Fruit fly (Drosophila melanogaster) whole organism, larva: Measurements from ENCODE around the gene CDase.

Source experiments
- noc ChIP-seq: fragments of 200-800 bp; sonication (Bioruptor generic); optimal IDR thresholded peaks from 3 replicates; lab custom pipeline; 2019; ENCODE audit warnings: missing biosample characterization, mild to moderate bottlenecking, missing genetic modification characterization, moderate library complexity

The CDase gene

DNA sequence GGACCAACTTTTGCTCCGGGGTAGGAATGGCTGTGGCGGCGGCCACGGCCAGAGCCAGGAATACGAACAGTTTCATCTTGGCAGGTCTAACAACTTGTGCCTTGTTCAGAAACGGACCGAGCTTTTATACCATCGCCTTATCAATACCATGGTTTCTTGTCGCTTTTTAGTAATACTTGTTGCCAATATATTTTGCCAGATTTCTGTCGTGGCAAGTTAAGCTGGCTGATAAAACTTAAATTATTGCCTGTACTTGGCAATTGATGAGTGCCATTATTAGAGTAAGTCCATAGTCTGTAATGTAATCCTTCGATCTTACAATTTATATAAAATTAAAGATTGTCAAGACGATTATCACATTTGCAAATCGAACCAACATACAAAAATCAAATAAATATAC, 28.5 kb downstream of the CDase start, which contains the start of gene Jon99Fii:
TSS of gene Jon99Fii (minus strand) at position 101 of the 400 bp plus-strand sequence.
- TF ChIP-seq noc (tag; lab: Kevin White, UChicago): no peak

- TF ChIP-seq noc (tag; lab: Kevin White, UChicago): peak; percentile 47
Observed at dm6 chr3R:30488663-30489062, 29.3 kb downstream of the CDase start, which contains the start of gene Jon99Fi. TSS of gene Jon99Fi (plus strand) at chr3R:30488963.

- peak; percentile 11 for TF ChIP-seq noc (tag; lab: Kevin White, UChicago)
Observed at dm6 chr3R:30489797-30490196, 30.5 kb downstream of the CDase start, which contains the start of gene PH4alphaSG2. TSS of gene PH4alphaSG2 (plus strand) at chr3R:30490074.

- TF ChIP-seq noc (tag; lab: Kevin White, UChicago): no peak
Observed at dm6 chr3R:30496103-30496858, 37.0 kb downstream of the CDase start, which contains the start of gene PH4alphaMP. TSS of gene PH4alphaMP (minus strand) at chr3R:30496153.

dm6 chr3R:30500226-30500625, 40.9 kb downstream of the CDase start, which contains the start of gene PH4alphaNE1:
TSS of gene PH4alphaNE1 (minus strand) at chr3R:30500326.
- TF ChIP-seq noc (tag; lab: Kevin White, UChicago): no peak

dm6 chr3R:30501174-30501573, 41.9 kb downstream of the CDase start:
- TF ChIP-seq noc (tag; lab: Kevin White, UChicago): peak; percentile 36

- TF ChIP-seq noc (tag; lab: Kevin White, UChicago): no peak
Observed at dm6 chr3R:30503406-30503805, 44.1 kb downstream of the CDase start, which contains the start of gene CG31371. TSS of gene CG31371 (minus strand) at chr3R:30503506.

DNA sequence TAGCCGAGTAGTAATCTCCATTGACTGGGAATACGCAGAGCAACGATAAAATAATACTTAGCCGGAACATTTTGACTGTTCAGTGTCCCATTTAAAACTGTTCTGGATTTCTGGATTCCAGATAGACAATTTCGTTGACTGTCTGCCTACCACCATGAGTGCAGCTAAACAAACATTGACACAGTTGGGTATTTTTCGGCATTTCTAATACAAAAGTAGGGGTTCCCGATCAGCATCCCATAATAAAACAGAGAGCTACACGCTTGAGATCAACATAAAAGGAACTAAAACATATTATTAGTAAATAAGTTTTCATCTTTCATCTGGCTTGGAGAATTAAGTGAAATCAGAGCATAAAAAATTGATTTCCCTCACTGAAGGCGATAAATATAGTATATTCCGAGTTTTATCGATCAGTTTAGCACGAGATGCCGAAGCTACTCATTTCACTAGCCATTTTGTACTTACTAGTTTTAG, 46.3 kb downstream of the CDase start, which contains the start of the genes PH4alphaSG1 and CG15539:
TSS of gene PH4alphaSG1 (minus strand) at position 101 of the 477 bp plus-strand sequence.
TSS of gene CG15539 (plus strand) at position 427 of the 477 bp plus-strand sequence.
- no peak for TF ChIP-seq noc (tag; lab: Kevin White, UChicago)

- no peak for TF ChIP-seq noc (tag; lab: Kevin White, UChicago)
Observed at dm6 chr3R:30507723-30508122, 48.4 kb downstream of the CDase start, which contains the start of gene CG34041. TSS of gene CG34041 (plus strand) at chr3R:30508023.

DNA sequence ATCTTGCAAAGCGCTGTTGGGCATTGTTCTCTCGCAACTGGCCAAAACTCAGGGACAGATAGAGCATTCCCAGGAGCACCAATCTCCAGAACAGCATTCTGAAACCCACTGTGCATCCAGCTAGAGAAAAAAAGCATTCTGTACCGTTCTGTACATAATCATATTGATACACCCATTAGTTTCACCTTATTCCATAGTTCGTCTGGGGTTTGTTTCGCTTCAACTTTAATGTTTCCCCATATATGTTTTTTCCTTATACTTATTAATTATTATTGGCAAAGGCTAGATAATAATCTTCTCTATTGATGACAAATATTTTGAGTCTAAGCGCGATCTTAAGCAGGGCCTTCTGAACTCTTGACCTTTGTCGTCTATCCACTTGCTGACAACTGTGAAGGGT, 52.8 kb downstream of the CDase start, which contains the start of gene PH4alphaNE2:
TSS of gene PH4alphaNE2 (minus strand) at position 101 of the 400 bp plus-strand sequence.
- TF ChIP-seq noc (tag; lab: Kevin White, UChicago): no peak

- TF ChIP-seq noc (tag; lab: Kevin White, UChicago): no peak
Observed at dm6 chr3R:30514255-30514827, 55.0 kb downstream of the CDase start, which contains the start of the genes CG31524 and CG9698. TSS of gene CG31524 (minus strand) at chr3R:30514355. TSS of gene CG9698 (plus strand) at chr3R:30514777.
